Worm (Caenorhabditis elegans) whole organism, mixed stage, embryonic: ENCODE results near the gene madf-8.

Experiments
- cnd-1 ChIP-seq: fragments of 200-800 bp; sonication (Bioruptor generic); optimal IDR thresholded peaks from 2 replicates; lab custom pipeline; 2018; ENCODE audit warnings: mild to moderate bottlenecking, missing genetic modification characterization, missing compliant biosample characterization
- elt-1 ChIP-seq: sonication (generic microtip); optimal IDR thresholded peaks from 2 replicates; lab custom pipeline; 2017; ENCODE audit warnings: missing genetic modification characterization, mild to moderate bottlenecking, missing compliant biosample characterization, antibody characterized with exemption, moderate library complexity, borderline replicate concordance; ENCODE audit not compliant: insufficient read depth
- ham-2 ChIP-seq: fragments of 200-800 bp; sonication (Bioruptor generic); optimal IDR thresholded peaks from 2 replicates; lab custom pipeline; 2018; ENCODE audit warnings: mild to moderate bottlenecking, missing genetic modification characterization, missing compliant biosample characterization
- lin-13 ChIP-seq: fragments of 150-350 bp; optimal IDR thresholded peaks from 2 replicates; lab custom pipeline; 2014; ENCODE audit warnings: missing biosample characterization, missing genetic modification characterization
- nhr-12 ChIP-seq: fragments of 150-350 bp; optimal IDR thresholded peaks from 2 replicates; lab custom pipeline; 2014; ENCODE audit warnings: missing biosample characterization, missing genetic modification characterization
- nhr-2 ChIP-seq: fragments of 150-350 bp; optimal IDR thresholded peaks from 2 replicates; lab custom pipeline; 2014; ENCODE audit warnings: missing biosample characterization, missing genetic modification characterization
- pha-4 ChIP-seq: fragments of 150-350 bp; optimal IDR thresholded peaks from 2 replicates; lab custom pipeline; 2018; ENCODE audit warnings: missing biosample characterization, missing genetic modification reagents, missing genetic modification characterization
- snpc-4 ChIP-seq: fragments of 150-350 bp; optimal IDR thresholded peaks from 2 replicates; lab custom pipeline; 2014; ENCODE audit warnings: missing biosample characterization, missing genetic modification characterization
- unc-120 ChIP-seq: sonication (generic microtip); optimal IDR thresholded peaks from 2 replicates; lab custom pipeline; 2017; ENCODE audit warnings: missing genetic modification characterization, missing compliant biosample characterization; ENCODE audit not compliant: poor library complexity, severe bottlenecking
- unc-39 ChIP-seq: fragments of 150-350 bp; optimal IDR thresholded peaks from 2 replicates; lab custom pipeline; 2014; ENCODE audit warnings: missing biosample characterization, missing genetic modification characterization
- unc-62 ChIP-seq: fragments of 150-350 bp; optimal IDR thresholded peaks from 2 replicates; lab custom pipeline; 2014; ENCODE audit warnings: missing biosample characterization, missing genetic modification reagents, missing genetic modification characterization
- zip-8 ChIP-seq: fragments of 150-350 bp; optimal IDR thresholded peaks from 2 replicates; lab custom pipeline; 2014; ENCODE audit warnings: missing biosample characterization, missing genetic modification characterization

ce11 chrIII:3635844-3636243 lies 14.8 kb downstream of the madf-8 start, which contains the start of gene rilp-1:
- TF ChIP-seq cnd-1 (tag; lab: Kevin White, UChicago) (no peak), zip-8 (tag; lab: Kevin White, UChicago) (no peak), pha-4 (no peak), unc-39 (tag; lab: Kevin White, UChicago) (no peak), elt-1 (tag; lab: Kevin White, UChicago) (no peak), nhr-12 (tag; lab: Kevin White, UChicago) (no peak), snpc-4 (tag; lab: Kevin White, UChicago) (no peak), lin-13 (tag; lab: Kevin White, UChicago) (no peak), ham-2 (no peak), unc-62 (GFP tag; lab: Kevin White, UChicago) (no peak), nhr-2 (tag; lab: Kevin White, UChicago) (no peak), unc-120 (no peak)
